Worm (Caenorhabditis elegans): ENCODE data around the gene cest-5.2.

The cest-5.2 gene

DNA sequence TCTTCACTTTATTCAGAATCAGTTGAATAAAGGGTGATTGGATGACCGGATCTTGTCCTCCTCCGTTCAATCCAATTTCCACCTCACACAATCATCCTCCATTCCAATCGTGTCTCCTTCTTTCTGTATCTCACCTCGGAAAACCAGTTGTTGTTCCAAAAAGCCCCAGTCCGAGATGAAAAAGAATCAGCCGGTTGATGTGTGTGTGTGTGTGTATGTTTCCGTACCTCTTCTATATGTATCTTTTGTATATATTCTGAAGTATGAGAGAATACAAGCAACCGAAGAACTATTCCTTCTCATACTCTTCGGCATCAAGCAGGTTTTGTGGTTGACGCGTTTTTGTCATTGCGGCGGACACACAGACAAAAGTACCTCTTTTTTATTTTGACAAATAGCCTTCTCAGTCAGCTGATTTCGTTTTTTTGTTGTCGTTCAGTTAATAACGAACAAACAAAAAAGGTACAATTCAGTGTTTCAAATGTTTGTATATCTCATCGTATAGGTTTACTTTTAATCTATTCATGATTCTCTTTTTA, 26.0 kb upstream of the cest-5.2 start (continued):
- TF ChIP-seq tbx-2 (tag; optimal IDR thresholded peaks at IDR 0.05) (no peak), pax-3 (tag; optimal IDR thresholded peaks at IDR 0.05) (no peak), ets-5 (GFP tag; IDR thresholded peaks at IDR 0.05) (no peak), zag-1 (tag; optimal IDR thresholded peaks at IDR 0.05) (no peak), lsy-2 (tag; optimal IDR thresholded peaks at IDR 0.05) (no peak), alr-1 (tag; optimal IDR thresholded peaks at IDR 0.05; ENCODE audit: borderline replicate concordance) (no peak), vab-15 (tag; optimal IDR thresholded peaks at IDR 0.05) (no peak), isw-1 (GFP tag; IDR thresholded peaks at IDR 0.05) (no peak), egl-13 (tag; optimal IDR thresholded peaks at IDR 0.05) (no peak), nhr-237 (tag; optimal IDR thresholded peaks at IDR 0.05) (no peak), grh-1 (GFP tag; IDR thresholded peaks at IDR 0.05) (0 out of 2 replicates have a peak, but pooled peaks have one; percentile 23), nhr-71 (tag; optimal IDR thresholded peaks at IDR 0.05) (no peak), lin-14 (GFP tag; optimal IDR thresholded peaks at IDR 0.05) (peak; percentile 64), C04F5.9 (tag; optimal IDR thresholded peaks at IDR 0.05) (no peak), nhr-85 (tag) (peak; percentile 84), elt-3 (tag; optimal IDR thresholded peaks at IDR 0.05) (peak in 1 of 6 experiments; percentile 42), pag-3 (tag; optimal IDR thresholded peaks at IDR 0.05; ENCODE audit: borderline replicate concordance, insufficient read depth) (peak; percentile 3), unc-98 (GFP tag; IDR thresholded peaks at IDR 0.05) (no peak), unc-86 (tag; optimal IDR thresholded peaks at IDR 0.05) (no peak), sox-4 (tag; optimal IDR thresholded peaks at IDR 0.05) (no peak), unc-130 (tag; optimal IDR thresholded peaks at IDR 0.05) (no peak), mep-1 (tag; optimal IDR thresholded peaks at IDR 0.05) (peak; percentile 28), elt-2 (tag; optimal IDR thresholded peaks at IDR 0.05) (no peak), egl-27 (tag; optimal IDR thresholded peaks at IDR 0.05) (no peak), dpl-1 (GFP tag; optimal IDR thresholded peaks at IDR 0.05) (no peak), xbp-1 (tag; optimal IDR thresholded peaks at IDR 0.05) (no peak), nhr-47 (tag; optimal IDR thresholded peaks at IDR 0.05) (no peak), lin-35 (GFP tag; optimal IDR thresholded peaks at IDR 0.05) (peak in 1 of 2 experiments; percentile 35), mab-9 (GFP tag; IDR thresholded peaks at IDR 0.05) (no peak), aha-1 (tag; optimal IDR thresholded peaks at IDR 0.05) (no peak), lin-13 (GFP tag; optimal IDR thresholded peaks at IDR 0.05) (no peak), fkh-8 (tag; optimal IDR thresholded peaks at IDR 0.05) (no peak), nhr-76 (tag; optimal IDR thresholded peaks at IDR 0.05) (no peak), ceh-88 (GFP tag; IDR thresholded peaks at IDR 0.05) (no peak), ceh-8 (GFP tag; optimal IDR thresholded peaks at IDR 0.05) (no peak), F16B12.6 (tag; optimal IDR thresholded peaks at IDR 0.05) (no peak), ztf-4 (tag; optimal IDR thresholded peaks at IDR 0.05) (peak; percentile 15), rnt-1 (tag; optimal IDR thresholded peaks at IDR 0.05) (no peak), ama-1 (optimal IDR thresholded peaks at IDR 0.05) (no peak), fkh-10 (GFP tag; optimal IDR thresholded peaks at IDR 0.05) (no peak), ces-1 (GFP tag; optimal IDR thresholded peaks at IDR 0.05) (no peak), hlh-4 (tag; optimal IDR thresholded peaks at IDR 0.05) (no peak), snu-23 (GFP tag; optimal IDR thresholded peaks at IDR 0.05) (no peak), irx-1 (tag; optimal IDR thresholded peaks at IDR 0.05) (no peak), efl-3 (GFP tag; optimal IDR thresholded peaks at IDR 0.05) (no peak), unc-62 (GFP tag; optimal IDR thresholded peaks at IDR 0.05) (no peak), ceh-63 (GFP tag; optimal IDR thresholded peaks at IDR 0.05) (no peak)

Data from whole organism, L1 larva.